Worm (Caenorhabditis elegans): ENCODE data around the gene xol-1.

DNA sequence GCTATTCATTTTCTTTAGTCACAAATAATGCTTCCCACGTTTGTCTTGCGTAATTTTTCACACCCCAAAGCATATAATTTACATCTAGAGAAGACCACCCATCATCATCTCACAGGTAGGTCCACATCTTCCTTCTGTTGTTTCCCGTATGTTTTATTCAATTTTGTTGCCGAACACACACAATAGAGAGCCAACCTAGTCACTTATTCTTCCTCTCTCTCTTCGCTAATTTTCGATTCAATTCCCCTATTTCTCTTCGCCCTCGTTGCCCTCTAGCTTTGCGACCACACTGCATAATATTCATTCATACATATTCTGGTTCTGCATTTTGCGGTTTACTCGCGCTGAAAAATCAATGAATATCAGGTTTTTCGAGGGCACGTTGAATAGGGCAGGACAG lies 35.1 kb upstream of the xol-1 start:
- TF ChIP-seq elt-1 (tag; optimal IDR thresholded peaks at IDR 0.05) (no peak), zag-1 (tag; optimal IDR thresholded peaks at IDR 0.05) (no peak), lin-13 (GFP tag; optimal IDR thresholded peaks at IDR 0.05) (no peak), ama-1 (optimal IDR thresholded peaks at IDR 0.05) (no peak), unc-39 (tag; optimal IDR thresholded peaks at IDR 0.05) (no peak), unc-55 (GFP tag; optimal IDR thresholded peaks at IDR 0.05) (no peak), snpc-4 (tag; optimal IDR thresholded peaks at IDR 0.05) (no peak), nhr-23 (tag; optimal IDR thresholded peaks at IDR 0.05) (no peak), sem-4 (tag; optimal IDR thresholded peaks at IDR 0.05) (no peak), unc-62 (GFP tag; optimal IDR thresholded peaks at IDR 0.05) (no peak), ztf-11 (tag; optimal IDR thresholded peaks at IDR 0.05) (no peak), mdl-1 (tag; optimal IDR thresholded peaks at IDR 0.05) (no peak)

Measured in whole organism, L2 larva.